Fruit fly (Drosophila melanogaster) whole organism, embryonic: Measurements from ENCODE around the gene p23.
A peak's percentile ranks its signal among the peaks of the same experiment; 100 is the strongest.

Source experiments
- ATbp ChIP-seq: fragments of 200-800 bp; sonication (Bioruptor generic); optimal IDR thresholded peaks from 2 replicates; lab custom pipeline; 2017; ENCODE audit warnings: missing biosample characterization, mild to moderate bottlenecking, missing genetic modification characterization, missing genetic modification reagents
- Abd-B ChIP-seq: fragments of 200-800 bp; sonication (Bioruptor generic); optimal IDR thresholded peaks from 2 replicates; lab custom pipeline; 2018; ENCODE audit warnings: missing biosample characterization, mild to moderate bottlenecking, missing genetic modification characterization, moderate library complexity
- Antp ChIP-seq: fragments of 200-800 bp; sonication (Bioruptor generic); optimal IDR thresholded peaks from 3 replicates; lab custom pipeline; 2016; ENCODE audit warnings: missing biosample characterization, missing genetic modification characterization
- Atf-2 ChIP-seq: fragments of 200-800 bp; sonication (Bioruptor generic); optimal IDR thresholded peaks from 2 replicates; lab custom pipeline; 2016; ENCODE audit warnings: missing biosample characterization, missing genetic modification characterization
- Awh ChIP-seq: fragments of 200-800 bp; sonication (Bioruptor generic); IDR thresholded peaks from 2 replicates; pipeline ENCODE4, ENCODE4 v1.3.6; 2022; ENCODE audit warnings: missing biosample characterization, missing genetic modification characterization
- Bdp1 ChIP-seq: fragments of 200-800 bp; sonication (Bioruptor generic); optimal IDR thresholded peaks from 3 replicates; lab custom pipeline; 2016; ENCODE audit warnings: missing biosample characterization, missing genetic modification characterization
- CG10979 ChIP-seq: fragments of 200-800 bp; sonication (Bioruptor generic); optimal IDR thresholded peaks from 2 replicates; lab custom pipeline; 2018; ENCODE audit warnings: missing biosample characterization, mild to moderate bottlenecking, missing genetic modification characterization, moderate library complexity
- CG11504 ChIP-seq: fragments of 200-800 bp; sonication (Bioruptor generic); optimal IDR thresholded peaks from 3 replicates; lab custom pipeline; 2019; ENCODE audit warnings: missing biosample characterization, mild to moderate bottlenecking, missing genetic modification characterization, moderate library complexity
- CG12104 ChIP-seq: fragments of 200-800 bp; sonication (Bioruptor generic); optimal IDR thresholded peaks from 3 replicates; lab custom pipeline; 2016; ENCODE audit warnings: missing biosample characterization, missing genetic modification characterization
- CG12155 ChIP-seq: fragments of 200-800 bp; sonication (Bioruptor generic); optimal IDR thresholded peaks from 3 replicates; lab custom pipeline; 2016; ENCODE audit warnings: missing biosample characterization, missing genetic modification characterization
- CG12744 ChIP-seq: fragments of 200-800 bp; sonication (Bioruptor generic); optimal IDR thresholded peaks from 2 replicates; lab custom pipeline; 2016; ENCODE audit warnings: missing biosample characterization, missing genetic modification characterization
- CG18619 ChIP-seq: fragments of 200-800 bp; sonication (Bioruptor generic); optimal IDR thresholded peaks from 3 replicates; lab custom pipeline; 2017; ENCODE audit warnings: missing biosample characterization, mild to moderate bottlenecking, missing genetic modification characterization
- CG30020 ChIP-seq: fragments of 200-800 bp; optimal IDR thresholded peaks from 2 replicates; lab custom pipeline; 2019; ENCODE audit warnings: missing biosample characterization, mild to moderate bottlenecking, missing genetic modification characterization, moderate library complexity
- CG7271 ChIP-seq: fragments of 200-800 bp; sonication (Bioruptor generic); optimal IDR thresholded peaks from 2 replicates; lab custom pipeline; 2018; ENCODE audit warnings: missing biosample characterization, mild to moderate bottlenecking, missing genetic modification characterization, moderate library complexity
- CG8290 ChIP-seq, 3 experiments: fragments of 200-800 bp; sonication (Bioruptor generic); optimal IDR thresholded peaks; 2 replicates each; lab custom pipeline; 2016 to 2019; ENCODE audit warnings: missing biosample characterization in 3 of 3, missing genetic modification characterization in 3 of 3, mild to moderate bottlenecking in 2 of 3, moderate library complexity in 1 of 3
- CG8944 ChIP-seq: fragments of 200-800 bp; sonication (Bioruptor generic); optimal IDR thresholded peaks from 3 replicates; lab custom pipeline; 2016; ENCODE audit warnings: missing biosample characterization, missing genetic modification characterization
- CG9876 ChIP-seq: fragments of 200-800 bp; sonication (Bioruptor generic); optimal IDR thresholded peaks from 2 replicates; lab custom pipeline; 2016; ENCODE audit warnings: missing biosample characterization, missing genetic modification characterization
- CTCF ChIP-seq: fragments of 200-800 bp; sonication (Bioruptor generic); optimal IDR thresholded peaks from 2 replicates; lab custom pipeline; 2017; ENCODE audit warnings: missing biosample characterization, mild to moderate bottlenecking, missing genetic modification characterization, moderate library complexity
- CoRest ChIP-seq: fragments of 200-800 bp; sonication (Bioruptor generic); optimal IDR thresholded peaks from 3 replicates; lab custom pipeline; 2018; ENCODE audit warnings: missing biosample characterization, mild to moderate bottlenecking, missing genetic modification characterization, moderate library complexity
- Dfd ChIP-seq, 2 experiments: fragments of >200 bp; optimal IDR thresholded peaks; 2 replicates each; lab custom pipeline; 2017; ENCODE audit warnings: missing biosample characterization in 2 of 2, missing genetic modification characterization in 2 of 2
- Fer3 ChIP-seq: fragments of 200-800 bp; sonication (Bioruptor generic); optimal IDR thresholded peaks from 2 replicates; lab custom pipeline; 2018; ENCODE audit warnings: missing biosample characterization, mild to moderate bottlenecking, missing genetic modification characterization, moderate library complexity
- Hand ChIP-seq: fragments of 200-800 bp; sonication (Bioruptor generic); optimal IDR thresholded peaks from 2 replicates; lab custom pipeline; 2017; ENCODE audit warnings: mild to moderate bottlenecking, missing biosample characterization, missing genetic modification reagents, missing genetic modification characterization
- Hey ChIP-seq: fragments of 200-800 bp; sonication (Bioruptor generic); optimal IDR thresholded peaks from 3 replicates; lab custom pipeline; 2018; ENCODE audit warnings: missing biosample characterization, mild to moderate bottlenecking, missing genetic modification characterization
- MESR4 ChIP-seq: fragments of 200-800 bp; sonication (Bioruptor generic); optimal IDR thresholded peaks from 2 replicates; lab custom pipeline; 2018; ENCODE audit warnings: missing biosample characterization, mild to moderate bottlenecking, missing genetic modification characterization, moderate library complexity
- Rfx ChIP-seq: fragments of 200-800 bp; sonication (Bioruptor generic); IDR thresholded peaks from 2 replicates; pipeline ENCODE4 v1.3.6; 2022; ENCODE audit warnings: missing biosample characterization, missing genetic modification characterization
- Sry-δ ChIP-seq: fragments of 200-800 bp; sonication (Bioruptor generic); optimal IDR thresholded peaks from 2 replicates; lab custom pipeline; 2016; ENCODE audit warnings: missing biosample characterization, missing genetic modification characterization
- ac ChIP-seq: fragments of 200-800 bp; sonication (Bioruptor generic); optimal IDR thresholded peaks from 3 replicates; lab custom pipeline; 2017; ENCODE audit warnings: missing biosample characterization, mild to moderate bottlenecking, missing genetic modification characterization
- bowl ChIP-seq: fragments of 200-800 bp; sonication (Bioruptor generic); IDR thresholded peaks from 2 replicates; pipeline ENCODE4 v1.3.6; 2022; ENCODE audit warnings: missing biosample characterization, missing genetic modification characterization
- bsh ChIP-seq, 2 experiments: fragments of 200-800 bp; sonication (Bioruptor generic); optimal IDR thresholded peaks; 2 replicates each; lab custom pipeline; 2017 to 2018; ENCODE audit warnings: mild to moderate bottlenecking in 2 of 2, missing biosample characterization in 2 of 2, missing genetic modification characterization in 2 of 2, moderate library complexity in 1 of 2
- ems ChIP-seq: fragments of 200-800 bp; sonication (Bioruptor generic); optimal IDR thresholded peaks from 3 replicates; lab custom pipeline; 2016; ENCODE audit warnings: missing biosample characterization, missing genetic modification characterization
- gcm ChIP-seq: fragments of 200-800 bp; sonication (Bioruptor generic); optimal IDR thresholded peaks from 2 replicates; lab custom pipeline; 2019; ENCODE audit warnings: missing biosample characterization, mild to moderate bottlenecking, missing genetic modification characterization, moderate library complexity
- gem ChIP-seq: fragments of 200-800 bp; sonication (Bioruptor generic); optimal IDR thresholded peaks from 2 replicates; lab custom pipeline; 2019; ENCODE audit warnings: missing biosample characterization, mild to moderate bottlenecking, missing genetic modification characterization, moderate library complexity
- gro ChIP-seq: fragments of 200-800 bp; sonication (Bioruptor generic); optimal IDR thresholded peaks from 2 replicates; lab custom pipeline; 2016; ENCODE audit warnings: missing biosample characterization, missing genetic modification characterization
- gsb-n ChIP-seq: fragments of 200-800 bp; sonication (Bioruptor generic); optimal IDR thresholded peaks from 3 replicates; lab custom pipeline; 2018; ENCODE audit warnings: missing biosample characterization, mild to moderate bottlenecking, missing genetic modification characterization
- gt ChIP-seq: fragments of 200-800 bp; sonication (Bioruptor generic); IDR thresholded peaks from 2 replicates; pipeline ENCODE4 v1.3.6; 2022; ENCODE audit warnings: missing biosample characterization, missing genetic modification characterization
- hth ChIP-seq: fragments of >200 bp; optimal IDR thresholded peaks from 2 replicates; lab custom pipeline; 2017; ENCODE audit warnings: inconsistent platforms
- maf-S ChIP-seq: fragments of 200-800 bp; sonication (Bioruptor generic); optimal IDR thresholded peaks from 2 replicates; lab custom pipeline; 2016; ENCODE audit warnings: missing biosample characterization, missing genetic modification characterization
- nom ChIP-seq: fragments of 200-800 bp; sonication (Bioruptor generic); optimal IDR thresholded peaks from 2 replicates; lab custom pipeline; 2017; ENCODE audit warnings: missing biosample characterization, missing genetic modification characterization, mild to moderate bottlenecking, moderate library complexity, missing genetic modification reagents
- oc ChIP-seq: fragments of 200-800 bp; sonication (Bioruptor generic); optimal IDR thresholded peaks from 2 replicates; lab custom pipeline; 2018; ENCODE audit warnings: missing biosample characterization, mild to moderate bottlenecking, missing genetic modification characterization, moderate library complexity
- org-1 ChIP-seq: fragments of 200-800 bp; sonication (Bioruptor generic); optimal IDR thresholded peaks from 2 replicates; lab custom pipeline; 2017; ENCODE audit warnings: missing biosample characterization, missing genetic modification characterization
- row ChIP-seq: fragments of 200-800 bp; sonication (Bioruptor generic); IDR thresholded peaks from 3 replicates; pipeline ENCODE4 v1.3.6; 2022; ENCODE audit warnings: missing biosample characterization, missing genetic modification characterization
- run ChIP-seq: fragments of 200-800 bp; sonication (Bioruptor generic); optimal IDR thresholded peaks from 3 replicates; lab custom pipeline; 2018; ENCODE audit warnings: missing biosample characterization, mild to moderate bottlenecking, missing genetic modification characterization
- salm ChIP-seq: fragments of 200-800 bp; sonication (Bioruptor generic); optimal IDR thresholded peaks from 2 replicates; lab custom pipeline; 2018; ENCODE audit warnings: missing biosample characterization, mild to moderate bottlenecking, missing genetic modification characterization
- slou ChIP-seq: fragments of 200-800 bp; sonication (Bioruptor generic); optimal IDR thresholded peaks from 3 replicates; lab custom pipeline; 2016; ENCODE audit warnings: missing biosample characterization, missing genetic modification characterization
- slp2 ChIP-seq: fragments of 200-800 bp; sonication (Bioruptor generic); optimal IDR thresholded peaks from 2 replicates; lab custom pipeline; 2016; ENCODE audit warnings: missing biosample characterization, missing genetic modification characterization
- trh ChIP-seq: fragments of 200-800 bp; sonication (Bioruptor generic); optimal IDR thresholded peaks from 2 replicates; lab custom pipeline; 2016; ENCODE audit warnings: missing biosample characterization, missing genetic modification characterization
- twi ChIP-seq: fragments of 200-800 bp; optimal IDR thresholded peaks from 2 replicates; lab custom pipeline; 2019; ENCODE audit warnings: missing biosample characterization, mild to moderate bottlenecking, missing genetic modification characterization, moderate library complexity
- vnd ChIP-seq: fragments of 200-800 bp; sonication (Bioruptor generic); IDR thresholded peaks from 3 replicates; pipeline ENCODE4 v1.3.6; 2022; ENCODE audit warnings: missing biosample characterization, missing genetic modification characterization; ENCODE audit not compliant: partially characterized antibody
- zf30C ChIP-seq: fragments of 200-800 bp; sonication (Bioruptor generic); optimal IDR thresholded peaks from 3 replicates; lab custom pipeline; 2018; ENCODE audit warnings: missing biosample characterization, mild to moderate bottlenecking, missing genetic modification characterization
- zfh2 ChIP-seq: fragments of 200-800 bp; sonication (Bioruptor generic); optimal IDR thresholded peaks from 2 replicates; lab custom pipeline; 2016; ENCODE audit warnings: missing biosample characterization, missing genetic modification characterization

The p23 gene

DNA sequence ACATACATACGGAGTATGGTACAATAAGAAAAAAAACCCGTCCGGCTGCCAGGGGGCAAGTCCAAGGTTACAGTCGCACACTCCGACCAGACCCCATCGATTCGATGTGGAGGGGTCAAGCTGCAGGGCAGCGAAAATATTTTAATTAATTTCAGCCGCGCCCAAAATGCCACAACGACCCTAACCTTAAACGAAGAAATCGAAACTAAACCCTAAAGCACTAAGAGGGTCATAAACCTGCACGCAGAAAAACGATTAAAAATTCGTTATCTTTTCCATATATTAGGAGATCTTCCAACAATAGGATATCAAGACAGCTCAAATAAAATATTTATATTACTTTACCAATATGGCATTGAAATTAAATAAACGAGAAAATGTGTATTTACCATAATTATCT lies 24.2 kb downstream of the p23 start (continued):
- TF ChIP-seq ac = no peak
- TF ChIP-seq gem = peak; percentile 58
- TF ChIP-seq Abd-B (GFP tag; lab: Kevin White, UChicago) = peak; percentile 36
- peak; percentile 23 for TF ChIP-seq CoRest (tag; lab: Kevin White, UChicago)
- no peak for TF ChIP-seq CG18619 (GFP tag; lab: Kevin White, UChicago)
- peak; percentile 20 for TF ChIP-seq Fer3 (tag; lab: Kevin White, UChicago)
- peak; percentile 4 for TF ChIP-seq CG12155 (GFP tag; lab: Kevin White, UChicago)
- no peak for TF ChIP-seq twi (tag; lab: Kevin White, UChicago)

DNA sequence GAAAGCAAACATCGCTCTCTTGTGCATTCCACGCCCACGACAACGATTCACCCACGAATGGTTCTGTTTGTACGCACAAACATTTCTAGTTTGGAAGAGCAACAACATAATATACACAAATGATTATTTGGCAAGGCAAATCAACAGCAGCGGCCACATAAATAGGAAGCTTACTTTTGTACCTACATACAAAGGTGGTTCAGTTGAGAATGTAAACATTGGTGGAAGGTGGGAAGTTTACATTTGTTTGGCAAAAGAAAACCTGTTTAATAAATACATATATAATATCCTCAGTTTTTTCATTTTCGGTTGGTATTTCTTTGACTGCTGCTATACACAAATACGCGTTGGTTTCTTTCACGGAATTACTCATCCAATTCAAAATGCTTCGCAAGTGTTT lies 24.8 kb downstream of the p23 start:
- peak; percentile 79 for TF ChIP-seq CG12104 (GFP tag; lab: Kevin White, UChicago)
- TF ChIP-seq Hey = peak; percentile 34
- TF ChIP-seq CG8944 (GFP tag; lab: Kevin White, UChicago) = peak; percentile 70
- TF ChIP-seq CG12744 = peak; percentile 87
- no peak for TF ChIP-seq row (GFP tag; lab: Robert Waterston, UW)
- TF ChIP-seq Bdp1 (GFP tag; lab: Kevin White, UChicago) = peak; percentile 62
- peak; percentile 84 for TF ChIP-seq Atf-2 (GFP tag; lab: Kevin White, UChicago)
- peak; percentile 52 for TF ChIP-seq Sry-δ
- TF ChIP-seq zfh2 = peak; percentile 77
- peak; percentile 63 for TF ChIP-seq slou
- peak; percentile 89 for TF ChIP-seq oc (tag; lab: Kevin White, UChicago)
- no peak for TF ChIP-seq Dfd (GFP tag; optimal IDR thresholded peaks at IDR 0.05; lab: Kevin White, UChicago)
- TF ChIP-seq CG8290 (GFP tag; optimal IDR thresholded peaks at IDR 0.05; lab: Kevin White, UChicago) = peak; percentile 76
- TF ChIP-seq CG8290 (tag; optimal IDR thresholded peaks at IDR 0.05; lab: Kevin White, UChicago) = peak in 1 of 2 experiments; percentile 92
- TF ChIP-seq slp2 = peak; percentile 69
- peak; percentile 89 for TF ChIP-seq gro (GFP tag; lab: Kevin White, UChicago)
- TF ChIP-seq MESR4 = peak; percentile 40
- TF ChIP-seq gsb-n (tag; lab: Kevin White, UChicago) = peak; percentile 79
- TF ChIP-seq org-1 (GFP tag; lab: Kevin White, UChicago) = peak; percentile 84
- peak; percentile 45 for TF ChIP-seq trh (GFP tag; lab: Kevin White, UChicago)
- peak; percentile 87 for TF ChIP-seq salm (tag; lab: Kevin White, UChicago)
- TF ChIP-seq ems (GFP tag; lab: Kevin White, UChicago) = peak; percentile 85
- TF ChIP-seq CG30020 (tag; lab: Kevin White, UChicago) = peak; percentile 17
- TF ChIP-seq maf-S (GFP tag; lab: Kevin White, UChicago) = peak; percentile 78
- TF ChIP-seq CG9876 = peak; percentile 38
- peak; percentile 73 for TF ChIP-seq Hand (GFP tag; lab: Kevin White, UChicago)
- TF ChIP-seq bsh (GFP tag; optimal IDR thresholded peaks at IDR 0.05; lab: Kevin White, UChicago) = peak in 1 of 2 experiments; percentile 90
- no peak for TF ChIP-seq hth (lab: Kevin White, UChicago)
- TF ChIP-seq Rfx (GFP tag; lab: Robert Waterston, UW) = no peak
- TF ChIP-seq CG11504 (tag; lab: Kevin White, UChicago) = peak; percentile 93
- TF ChIP-seq run = peak; percentile 87
- no peak for TF ChIP-seq bowl (GFP tag; lab: Robert Waterston, UW)
- TF ChIP-seq CTCF (GFP tag; lab: Kevin White, UChicago) = peak; percentile 54
- TF ChIP-seq gt (GFP tag; lab: Robert Waterston, UW) = no peak
- peak; percentile 84 for TF ChIP-seq CG10979 (tag; lab: Kevin White, UChicago)
- peak; percentile 84 for TF ChIP-seq gcm
- peak; percentile 71 for TF ChIP-seq Antp (GFP tag; lab: Kevin White, UChicago)
- TF ChIP-seq CG7271 (tag; lab: Kevin White, UChicago) = peak; percentile 87
- TF ChIP-seq nom (GFP tag; lab: Kevin White, UChicago) = no peak
- TF ChIP-seq zf30C = no peak
- peak; percentile 89 for TF ChIP-seq ATbp (GFP tag; lab: Kevin White, UChicago)
- no peak for TF ChIP-seq vnd (GFP tag; lab: Robert Waterston, UW)
- TF ChIP-seq Awh (GFP tag; lab: Robert Waterston, UW) = no peak
